Worm (Caenorhabditis elegans) whole organism, young adult: ENCODE results near the gene nep-25.

ENCODE experiments used
- B0019.2 ChIP-seq: fragments of 200-800 bp; sonication (Bioruptor generic); conservative IDR thresholded peaks from 2 replicates; pipeline ENCODE4 v1.3.6; 2022; ENCODE audit warnings: missing genetic modification reagents, missing genetic modification characterization, missing compliant biosample characterization
- B0035.1 ChIP-seq: sonication (generic microtip); optimal IDR thresholded peaks from 2 replicates; lab custom pipeline; 2016; ENCODE audit warnings: missing genetic modification characterization, mild to moderate bottlenecking, missing compliant biosample characterization, missing genotype, missing genetic modification reagents
- B0261.1 ChIP-seq: sonication (generic microtip); optimal IDR thresholded peaks from 2 replicates; lab custom pipeline; 2016; ENCODE audit warnings: mild to moderate bottlenecking, missing genetic modification characterization, moderate library complexity, missing compliant biosample characterization
- B0336.3 ChIP-seq: fragments of 200-800 bp; sonication (Bioruptor generic); IDR thresholded peaks from 2 replicates; pipeline ENCODE4 v1.3.6; 2022; ENCODE audit warnings: missing genetic modification characterization, missing compliant biosample characterization
- C06A6.2 ChIP-seq: fragments of 200-800 bp; sonication (Bioruptor generic); conservative IDR thresholded peaks from 2 replicates; pipeline ENCODE4 v1.3.6; 2022; ENCODE audit warnings: missing genetic modification characterization, missing compliant biosample characterization
- C17E4.6 ChIP-seq: fragments of 200-800 bp; sonication (Bioruptor generic); IDR thresholded peaks from 2 replicates; pipeline ENCODE4 v1.3.6; 2022; ENCODE audit warnings: missing genetic modification reagents, missing genetic modification characterization, missing compliant biosample characterization
- F10E7.11 ChIP-seq: sonication (generic microtip); optimal IDR thresholded peaks from 2 replicates; lab custom pipeline; 2017; ENCODE audit warnings: mild to moderate bottlenecking, missing genetic modification characterization, moderate library complexity, missing compliant biosample characterization
- F33H1.4 ChIP-seq: fragments of 200-800 bp; sonication (Bioruptor generic); IDR thresholded peaks from 2 replicates; pipeline ENCODE4 v1.3.6; 2022; ENCODE audit warnings: missing genetic modification reagents, missing genetic modification characterization, missing compliant biosample characterization
- F49E8.2 ChIP-seq: sonication (generic microtip); optimal IDR thresholded peaks from 3 replicates; lab custom pipeline; 2017; ENCODE audit warnings: missing genetic modification characterization, mild to moderate bottlenecking, missing compliant biosample characterization, antibody characterized with exemption, moderate library complexity; ENCODE audit not compliant: insufficient read depth
- F57C9.4 ChIP-seq: sonication (generic microtip); optimal IDR thresholded peaks from 2 replicates; lab custom pipeline; 2017; ENCODE audit warnings: mild to moderate bottlenecking, missing genetic modification characterization, missing compliant biosample characterization
- T26A5.8 ChIP-seq: sonication (generic microtip); optimal IDR thresholded peaks from 2 replicates; lab custom pipeline; 2016; ENCODE audit warnings: missing genetic modification characterization, missing compliant biosample characterization
- Y53G8AR.9 ChIP-seq: fragments of 200-800 bp; sonication (Bioruptor generic); conservative IDR thresholded peaks from 2 replicates; pipeline ENCODE4 v1.3.6; 2022; ENCODE audit warnings: missing genetic modification reagents, missing genetic modification characterization, missing compliant biosample characterization
- Y56A3A.18 ChIP-seq: fragments of 200-800 bp; sonication (Bioruptor generic); IDR thresholded peaks from 2 replicates; pipeline ENCODE4 v1.3.6; 2022; ENCODE audit warnings: missing genetic modification reagents, missing genetic modification characterization, missing compliant biosample characterization
- attf-5 ChIP-seq: fragments of 200-800 bp; sonication (Bioruptor generic); optimal IDR thresholded peaks from 2 replicates; lab custom pipeline; 2018; ENCODE audit warnings: mild to moderate bottlenecking, missing genetic modification characterization, missing compliant biosample characterization
- attf-6 ChIP-seq: fragments of 200-800 bp; sonication (Bioruptor generic); IDR thresholded peaks from 2 replicates; pipeline ENCODE4 v1.3.6; 2022; ENCODE audit warnings: missing genetic modification reagents, missing genetic modification characterization, missing compliant biosample characterization
- bed-1 ChIP-seq: fragments of 200-800 bp; sonication (Bioruptor generic); IDR thresholded peaks from 2 replicates; pipeline ENCODE4 v1.3.6; 2022; ENCODE audit warnings: missing genetic modification reagents, missing genetic modification characterization, missing compliant biosample characterization
- bed-2 ChIP-seq: fragments of 200-800 bp; sonication (Bioruptor generic); IDR thresholded peaks from 2 replicates; pipeline ENCODE4 v1.3.6; 2022; ENCODE audit warnings: missing genetic modification reagents, missing genetic modification characterization, missing compliant biosample characterization
- cebp-1 ChIP-seq, 2 experiments: fragments of 200-800 bp in 1 of 2; sonication (Bioruptor generic) in 1 of 2; sonication (generic microtip) in 1 of 2; IDR thresholded peaks in 1 of 2; optimal IDR thresholded peaks in 1 of 2; 2 replicates each; pipeline versions ENCODE4 v1.3.6 to Lab custom; 2017 to 2022; ENCODE audit warnings: missing compliant biosample characterization in 2 of 2, missing genetic modification characterization in 2 of 2, mild to moderate bottlenecking in 1 of 2, missing genetic modification reagents in 1 of 2, moderate library complexity in 1 of 2
- cebp-2 ChIP-seq: fragments of 200-800 bp; sonication (Bioruptor generic); IDR thresholded peaks from 2 replicates; pipeline ENCODE4 v1.3.6; 2022; ENCODE audit warnings: missing genetic modification characterization, missing compliant biosample characterization
- ceh-27 ChIP-seq: fragments of 200-800 bp; sonication (Bioruptor generic); optimal IDR thresholded peaks from 2 replicates; lab custom pipeline; 2018; ENCODE audit warnings: mild to moderate bottlenecking, missing genetic modification characterization, moderate library complexity, missing compliant biosample characterization
- ceh-91 ChIP-seq: fragments of 200-800 bp; sonication (Bioruptor generic); IDR thresholded peaks from 2 replicates; pipeline ENCODE4 v1.3.6; 2022; ENCODE audit warnings: missing genetic modification reagents, missing genetic modification characterization, missing compliant biosample characterization
- die-1 ChIP-seq: sonication (generic microtip); optimal IDR thresholded peaks from 2 replicates; lab custom pipeline; 2016; ENCODE audit warnings: missing genotype, mild to moderate bottlenecking, missing genetic modification characterization, missing compliant biosample characterization
- dox-1 ChIP-seq: fragments of 200-800 bp; sonication (Bioruptor generic); IDR thresholded peaks from 2 replicates; pipeline ENCODE4 v1.3.6; 2022; ENCODE audit warnings: missing genetic modification reagents, missing genetic modification characterization, missing compliant biosample characterization
- dpl-1 ChIP-seq: fragments of 150-350 bp; optimal IDR thresholded peaks from 2 replicates; lab custom pipeline; 2014; ENCODE audit warnings: missing biosample characterization, missing genetic modification reagents, missing genetic modification characterization
- efl-1 ChIP-seq: fragments of 150-350 bp; optimal IDR thresholded peaks from 2 replicates; lab custom pipeline; 2014; ENCODE audit warnings: missing biosample characterization, missing genetic modification reagents, missing genetic modification characterization
- egl-18 ChIP-seq: fragments of 200-800 bp; sonication (Bioruptor generic); IDR thresholded peaks from 2 replicates; pipeline ENCODE4 v1.3.6; 2022; ENCODE audit warnings: missing genetic modification reagents, missing genetic modification characterization, missing compliant biosample characterization
- ets-4 ChIP-seq: fragments of 200-800 bp; sonication (Bioruptor generic); optimal IDR thresholded peaks from 2 replicates; lab custom pipeline; 2018; ENCODE audit warnings: mild to moderate bottlenecking, missing genetic modification characterization, missing compliant biosample characterization
- gei-17 ChIP-seq: fragments of 200-800 bp; sonication (Bioruptor generic); optimal IDR thresholded peaks from 2 replicates; lab custom pipeline; 2018; ENCODE audit warnings: mild to moderate bottlenecking, missing genetic modification characterization, missing compliant biosample characterization
- him-1 ChIP-seq: sonication (generic microtip); optimal IDR thresholded peaks from 2 replicates; lab custom pipeline; 2016; ENCODE audit warnings: missing genotype, missing genetic modification reagents, missing genetic modification characterization, missing compliant biosample characterization
- hlh-12 ChIP-seq: sonication (generic microtip); optimal IDR thresholded peaks from 2 replicates; lab custom pipeline; 2016; ENCODE audit warnings: missing genetic modification characterization, missing compliant biosample characterization
- hmg-20 ChIP-seq: fragments of 200-800 bp; sonication (Bioruptor generic); IDR thresholded peaks from 2 replicates; pipeline ENCODE4 v1.3.6; 2022; ENCODE audit warnings: missing genetic modification reagents, missing genetic modification characterization, missing compliant biosample characterization
- hsf-1 ChIP-seq: fragments of 200-800 bp; sonication (Bioruptor generic); IDR thresholded peaks from 2 replicates; pipeline ENCODE4 v1.3.6; 2022; ENCODE audit warnings: missing genetic modification reagents, missing genetic modification characterization, missing compliant biosample characterization
- lag-1 ChIP-seq: fragments of 200-800 bp; sonication (Bioruptor generic); IDR thresholded peaks from 2 replicates; pipeline ENCODE4 v1.3.6; 2022; ENCODE audit warnings: missing genetic modification reagents, missing genetic modification characterization, missing compliant biosample characterization
- let-526 ChIP-seq: fragments of 200-800 bp; sonication (Bioruptor generic); IDR thresholded peaks from 2 replicates; pipeline ENCODE4 v1.3.6; 2022; ENCODE audit warnings: missing genetic modification reagents, missing genetic modification characterization, missing compliant biosample characterization
- let-607 ChIP-seq, 2 experiments: fragments of 200-800 bp in 1 of 2; sonication (Bioruptor generic) in 1 of 2; sonication (generic microtip) in 1 of 2; optimal IDR thresholded peaks; 2 replicates each; lab custom pipeline; 2016 to 2018; ENCODE audit warnings: mild to moderate bottlenecking in 2 of 2, missing compliant biosample characterization in 2 of 2, missing genetic modification characterization in 2 of 2, moderate library complexity in 2 of 2, missing genotype in 1 of 2
- lsy-27 ChIP-seq: sonication (generic microtip); optimal IDR thresholded peaks from 2 replicates; lab custom pipeline; 2017; ENCODE audit warnings: missing genetic modification characterization, mild to moderate bottlenecking, missing compliant biosample characterization, antibody characterized with exemption, missing genotype, borderline replicate concordance; ENCODE audit not compliant: insufficient read depth
- madf-10 ChIP-seq: sonication (generic microtip); optimal IDR thresholded peaks from 2 replicates; lab custom pipeline; 2016; ENCODE audit warnings: mild to moderate bottlenecking, missing genetic modification characterization, missing compliant biosample characterization
- mxl-1 ChIP-seq: sonication (generic microtip); optimal IDR thresholded peaks from 2 replicates; lab custom pipeline; 2016; ENCODE audit warnings: missing genetic modification characterization, missing compliant biosample characterization
- nfya-1 ChIP-seq: sonication (generic microtip); optimal IDR thresholded peaks from 2 replicates; lab custom pipeline; 2017; ENCODE audit warnings: antibody characterized with exemption, missing compliant biosample characterization, missing genetic modification characterization, borderline replicate concordance; ENCODE audit not compliant: insufficient read depth
- nfyb-1 ChIP-seq: fragments of 200-800 bp; sonication (Bioruptor generic); IDR thresholded peaks from 2 replicates; pipeline ENCODE4 v1.3.6; 2022; ENCODE audit warnings: missing genetic modification reagents, missing genetic modification characterization, missing compliant biosample characterization
- nhr-80 ChIP-seq: sonication (generic microtip); optimal IDR thresholded peaks from 2 replicates; lab custom pipeline; 2016; ENCODE audit warnings: missing genetic modification characterization, missing compliant biosample characterization
- snpc-3.4 ChIP-seq: sonication (generic microtip); optimal IDR thresholded peaks from 2 replicates; lab custom pipeline; 2017; ENCODE audit warnings: missing genetic modification characterization, mild to moderate bottlenecking, missing compliant biosample characterization, antibody characterized with exemption, moderate library complexity, missing genotype, missing genetic modification reagents
- somi-1 ChIP-seq: fragments of 200-800 bp; sonication (Bioruptor generic); optimal IDR thresholded peaks from 2 replicates; lab custom pipeline; 2018; ENCODE audit warnings: mild to moderate bottlenecking, missing genetic modification characterization, missing compliant biosample characterization
- unc-130 ChIP-seq: sonication (generic microtip); optimal IDR thresholded peaks from 2 replicates; lab custom pipeline; 2016; ENCODE audit warnings: missing genetic modification reagents, missing genetic modification characterization, missing compliant biosample characterization
- zfh-2 ChIP-seq: fragments of 200-800 bp; sonication (Bioruptor generic); conservative IDR thresholded peaks from 2 replicates; pipeline ENCODE4 v1.3.6; 2022; ENCODE audit warnings: missing genetic modification reagents, missing genetic modification characterization, missing compliant biosample characterization
- zim-3 ChIP-seq: sonication (generic microtip); optimal IDR thresholded peaks from 2 replicates; lab custom pipeline; 2017; ENCODE audit warnings: mild to moderate bottlenecking, missing genetic modification characterization, moderate library complexity, missing compliant biosample characterization
- ztf-25 ChIP-seq: fragments of 200-800 bp; sonication (Bioruptor generic); IDR thresholded peaks from 2 replicates; pipeline ENCODE4 v1.3.6; 2022; ENCODE audit warnings: missing genetic modification reagents, missing genetic modification characterization, missing compliant biosample characterization
- ztf-6 ChIP-seq: fragments of 200-800 bp; sonication (Bioruptor generic); IDR thresholded peaks from 2 replicates; pipeline ENCODE4 v1.3.6; 2022; ENCODE audit warnings: missing genetic modification reagents, missing genetic modification characterization, missing compliant biosample characterization

Gene nep-25

DNA sequence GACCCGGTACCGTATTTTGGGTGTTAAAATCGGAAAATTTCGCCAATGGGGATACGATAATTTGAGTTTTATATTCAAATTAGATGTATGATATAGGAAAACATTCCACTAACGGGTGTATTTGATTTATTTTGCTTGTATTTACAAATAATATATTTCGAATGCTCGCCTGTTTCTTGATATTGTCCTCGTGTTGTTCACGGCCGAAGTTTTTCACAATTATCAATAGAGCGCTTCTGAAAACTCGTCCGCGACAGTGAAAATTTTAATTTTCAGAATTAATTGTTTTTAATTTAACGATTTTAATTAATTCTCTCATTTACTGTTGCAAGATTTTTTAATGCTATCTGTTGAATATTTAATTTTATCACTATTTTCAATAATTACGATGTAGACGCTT is 22.4 kb upstream of the nep-25 start (continued):
- no peak for TF ChIP-seq snpc-3.4 (tag; lab: Kevin White, UChicago)
- no peak for TF ChIP-seq nfya-1 (tag; lab: Kevin White, UChicago)
- no peak for TF ChIP-seq hsf-1 (GFP tag; lab: Robert Waterston, UW)
- TF ChIP-seq F49E8.2 (tag; lab: Kevin White, UChicago), result no peak
- 0 out of 2 replicates have a peak, but pooled peaks have one; percentile 47 for TF ChIP-seq ztf-6
- no peak for TF ChIP-seq zim-3 (tag; lab: Kevin White, UChicago)
- TF ChIP-seq lsy-27, result no peak
- TF ChIP-seq B0019.2 (GFP tag; lab: Robert Waterston, UW), result no peak
- 0 out of 2 replicates have a peak, but pooled peaks have one; percentile 55 for TF ChIP-seq ceh-91
- no peak for TF ChIP-seq zfh-2 (GFP tag; lab: Robert Waterston, UW)
- TF ChIP-seq let-526 (GFP tag; lab: Robert Waterston, UW), result 0 out of 2 replicates have a peak, but pooled peaks have one; percentile 14
- TF ChIP-seq dpl-1, result no peak
- no peak for TF ChIP-seq gei-17 (GFP tag; lab: Kevin White, UChicago)
- no peak for TF ChIP-seq nfyb-1
- peak; percentile 29 for TF ChIP-seq ceh-27 (GFP tag; lab: Kevin White, UChicago)
- no peak for TF ChIP-seq hmg-20 (GFP tag; lab: Robert Waterston, UW)
- TF ChIP-seq mxl-1 (tag; lab: Kevin White, UChicago), result no peak
- no peak for TF ChIP-seq egl-18 (GFP tag; lab: Robert Waterston, UW)
- TF ChIP-seq B0336.3, result no peak
- no peak for TF ChIP-seq ets-4 (GFP tag; lab: Kevin White, UChicago)
- no peak for TF ChIP-seq B0261.1
- TF ChIP-seq Y53G8AR.9 (GFP tag; lab: Robert Waterston, UW), result no peak
- no peak for TF ChIP-seq T26A5.8 (tag; lab: Kevin White, UChicago)
- TF ChIP-seq efl-1 (GFP tag; lab: Kevin White, UChicago), result no peak
- TF ChIP-seq unc-130, result peak; percentile 9
- TF ChIP-seq F57C9.4 (tag; lab: Kevin White, UChicago), result no peak
- no peak for TF ChIP-seq F10E7.11 (tag; lab: Kevin White, UChicago)
- no peak for TF ChIP-seq B0035.1
- TF ChIP-seq C17E4.6 (GFP tag; lab: Robert Waterston, UW), result no peak
- TF ChIP-seq attf-6 (GFP tag; lab: Robert Waterston, UW), result 0 out of 2 replicates have a peak, but pooled peaks have one; percentile 35
- TF ChIP-seq lag-1, result no peak
- TF ChIP-seq somi-1 (GFP tag; lab: Kevin White, UChicago), result no peak
- no peak for TF ChIP-seq cebp-2
- no peak for TF ChIP-seq bed-1 (GFP tag; lab: Robert Waterston, UW)
- no peak for TF ChIP-seq die-1 (tag; lab: Kevin White, UChicago)
- TF ChIP-seq him-1 (tag; lab: Kevin White, UChicago), result peak; percentile 40
- peak; percentile 70 for TF ChIP-seq dox-1 (GFP tag; lab: Robert Waterston, UW)
- no peak for TF ChIP-seq cebp-1 (GFP tag; IDR thresholded peaks at IDR 0.05; lab: Robert Waterston, UW)
- no peak for TF ChIP-seq cebp-1 (tag; optimal IDR thresholded peaks at IDR 0.05; lab: Kevin White, UChicago)
- no peak for TF ChIP-seq nhr-80 (tag; lab: Kevin White, UChicago)
- peak; percentile 31 for TF ChIP-seq attf-5 (GFP tag; lab: Kevin White, UChicago)
- no peak for TF ChIP-seq madf-10 (tag; lab: Kevin White, UChicago)
- no peak for TF ChIP-seq Y56A3A.18 (GFP tag; lab: Robert Waterston, UW)
- TF ChIP-seq C06A6.2 (GFP tag; lab: Robert Waterston, UW), result no peak
- no peak for TF ChIP-seq ztf-25
- TF ChIP-seq bed-2 (GFP tag; lab: Robert Waterston, UW), result 0 out of 2 replicates have a peak, but pooled peaks have one; percentile 24
- TF ChIP-seq F33H1.4 (GFP tag; lab: Robert Waterston, UW), result peak; percentile 39; the same call in 1 of the 2 replicates
- TF ChIP-seq hlh-12 (tag; lab: Kevin White, UChicago), result no peak
- no peak for TF ChIP-seq let-607 (tag; optimal IDR thresholded peaks at IDR 0.05; lab: Kevin White, UChicago)
